Fruit fly (Drosophila melanogaster): ENCODE data around the gene CG12301.

The CG12301 gene

dm6 chr3L:15580487-15580886 lies at the start of gene CG12301, which contains the start of gene mrn:
Gene CG12301, plus strand, starts transcription at chr3L:15580800.
Gene mrn, minus strand, starts transcription at chr3L:15580537.
- peak; percentile 97 for TF ChIP-seq Ets98B (GFP tag; IDR thresholded peaks at IDR 0.05)
- TF ChIP-seq CG32121 (GFP tag; IDR thresholded peaks at IDR 0.05): peak; percentile 79; the same call in 1 of the 2 replicates
- TF ChIP-seq Snoo (tag; optimal IDR thresholded peaks at IDR 0.05): peak; percentile 67
- TF ChIP-seq CG13204 (GFP tag; optimal IDR thresholded peaks at IDR 0.05): no peak
- TF ChIP-seq CG12605 (GFP tag; IDR thresholded peaks at IDR 0.05): peak; percentile 91
- TF ChIP-seq CG15710 (tag; optimal IDR thresholded peaks at IDR 0.05): peak; percentile 70
- no peak for TF ChIP-seq CG8159 (tag; optimal IDR thresholded peaks at IDR 0.05)
- no peak for TF ChIP-seq D1 (tag; optimal IDR thresholded peaks at IDR 0.05)
- TF ChIP-seq fd96Ca (GFP tag; IDR thresholded peaks at IDR 0.05): peak; percentile 89
- TF ChIP-seq CG17806 (tag; optimal IDR thresholded peaks at IDR 0.05): peak; percentile 49
- TF ChIP-seq CG4496 (GFP tag; IDR thresholded peaks at IDR 0.05): peak; percentile 98
- TF ChIP-seq CG9948 (tag; optimal IDR thresholded peaks at IDR 0.05): peak; percentile 45
- TF ChIP-seq Pif1B (GFP tag; optimal IDR thresholded peaks at IDR 0.05): no peak
- no peak for TF ChIP-seq Pif1A (GFP tag; optimal IDR thresholded peaks at IDR 0.05)
- no peak for TF ChIP-seq CG14655 (GFP tag; optimal IDR thresholded peaks at IDR 0.05)
- TF ChIP-seq EcR (GFP tag; optimal IDR thresholded peaks at IDR 0.05): no peak
- TF ChIP-seq rn (GFP tag; IDR thresholded peaks at IDR 0.05): peak; percentile 93
- peak; percentile 45 for TF ChIP-seq CG34367 (tag; optimal IDR thresholded peaks at IDR 0.05)
- TF ChIP-seq CG10348 (GFP tag; IDR thresholded peaks at IDR 0.05): no peak
- peak; percentile 2 for TF ChIP-seq gl (tag; optimal IDR thresholded peaks at IDR 0.05)
- TF ChIP-seq CG8301 (tag; optimal IDR thresholded peaks at IDR 0.05): no peak

- no peak for TF ChIP-seq CG9948 (tag; optimal IDR thresholded peaks at IDR 0.05)
Measured at dm6 chr3L:15531423-15532325, 48.9 kb upstream of the CG12301 start, which contains the start of gene CG43248. Gene CG43248, minus strand, starts transcription at chr3L:15531473.

dm6 chr3L:15532368-15533030 lies 48.1 kb upstream of the CG12301 start:
- peak; percentile 50; the same call in 1 of the 2 replicates for TF ChIP-seq CG32121 (GFP tag; IDR thresholded peaks at IDR 0.05)
- peak; percentile 90 for TF ChIP-seq CG4496 (GFP tag; IDR thresholded peaks at IDR 0.05)
- TF ChIP-seq CG9948 (tag; optimal IDR thresholded peaks at IDR 0.05): peak; percentile 45
- TF ChIP-seq CG8301 (tag; optimal IDR thresholded peaks at IDR 0.05): peak; percentile 60
- peak; percentile 40 for TF ChIP-seq CG12605 (GFP tag; IDR thresholded peaks at IDR 0.05)
- no peak for TF ChIP-seq D1 (tag; optimal IDR thresholded peaks at IDR 0.05)
- TF ChIP-seq CG15710 (tag; optimal IDR thresholded peaks at IDR 0.05): peak; percentile 9
- 0 out of 2 replicates have a peak, but pooled peaks have one; percentile 6 for TF ChIP-seq CG10348 (GFP tag; IDR thresholded peaks at IDR 0.05)
- peak; percentile 3 for TF ChIP-seq Snoo (tag; optimal IDR thresholded peaks at IDR 0.05)
- no peak for TF ChIP-seq CG34367 (tag; optimal IDR thresholded peaks at IDR 0.05)
- TF ChIP-seq CG14655 (GFP tag; optimal IDR thresholded peaks at IDR 0.05): peak; percentile 79
- TF ChIP-seq CG13204 (GFP tag; optimal IDR thresholded peaks at IDR 0.05): no peak
- TF ChIP-seq Ets98B (GFP tag; IDR thresholded peaks at IDR 0.05): peak; percentile 64; the same call in 1 of the 2 replicates
- peak; percentile 51; the same call in 2 of the 3 replicates for TF ChIP-seq fd96Ca (GFP tag; IDR thresholded peaks at IDR 0.05)
- TF ChIP-seq EcR (GFP tag; optimal IDR thresholded peaks at IDR 0.05): peak; percentile 73
- TF ChIP-seq CG8159 (tag; optimal IDR thresholded peaks at IDR 0.05): peak; percentile 63
- peak; percentile 4 for TF ChIP-seq CG17806 (tag; optimal IDR thresholded peaks at IDR 0.05)
- TF ChIP-seq Pif1B (GFP tag; optimal IDR thresholded peaks at IDR 0.05): no peak
- TF ChIP-seq rn (GFP tag; IDR thresholded peaks at IDR 0.05): 0 out of 2 replicates have a peak, but pooled peaks have one; percentile 31

- peak; percentile 79 for TF ChIP-seq CG9948 (tag; optimal IDR thresholded peaks at IDR 0.05)
- TF ChIP-seq CG8159 (tag; optimal IDR thresholded peaks at IDR 0.05): peak; percentile 69
- TF ChIP-seq Pif1A (GFP tag; optimal IDR thresholded peaks at IDR 0.05): peak; percentile 73
- peak; percentile 48 for TF ChIP-seq D1 (tag; optimal IDR thresholded peaks at IDR 0.05)
- TF ChIP-seq CG14655 (GFP tag; optimal IDR thresholded peaks at IDR 0.05): peak; percentile 82
- TF ChIP-seq CG12605 (GFP tag; IDR thresholded peaks at IDR 0.05): peak; percentile 15; the same call in 1 of the 2 replicates
- TF ChIP-seq CG32121 (GFP tag; IDR thresholded peaks at IDR 0.05): peak; percentile 23; the same call in 1 of the 2 replicates
- peak; percentile 52 for TF ChIP-seq EcR (GFP tag; optimal IDR thresholded peaks at IDR 0.05)
- TF ChIP-seq CG17806 (tag; optimal IDR thresholded peaks at IDR 0.05): peak; percentile 68
- TF ChIP-seq CG10348 (GFP tag; IDR thresholded peaks at IDR 0.05): no peak
- TF ChIP-seq gl (tag; optimal IDR thresholded peaks at IDR 0.05): peak; percentile 56
- peak; percentile 79; the same call in 2 of the 3 replicates for TF ChIP-seq fd96Ca (GFP tag; IDR thresholded peaks at IDR 0.05)
- TF ChIP-seq Pif1B (GFP tag; optimal IDR thresholded peaks at IDR 0.05): peak; percentile 83
- TF ChIP-seq CG34367 (tag; optimal IDR thresholded peaks at IDR 0.05): peak; percentile 61
- TF ChIP-seq CG15710 (tag; optimal IDR thresholded peaks at IDR 0.05): peak; percentile 67
- TF ChIP-seq Snoo (tag; optimal IDR thresholded peaks at IDR 0.05): peak; percentile 62
- peak; percentile 60; the same call in 1 of the 3 replicates for TF ChIP-seq CG4496 (GFP tag; IDR thresholded peaks at IDR 0.05)
- TF ChIP-seq CG8301 (tag; optimal IDR thresholded peaks at IDR 0.05): peak; percentile 70
- no peak for TF ChIP-seq rn (GFP tag; IDR thresholded peaks at IDR 0.05)
- TF ChIP-seq Ets98B (GFP tag; IDR thresholded peaks at IDR 0.05): peak; percentile 41
- peak; percentile 33 for TF ChIP-seq CG13204 (GFP tag; optimal IDR thresholded peaks at IDR 0.05)
Measured at dm6 chr3L:15533402-15534129, 47.0 kb upstream of the CG12301 start.

Data from whole organism, pupa.